Worm (Caenorhabditis elegans) whole organism, midembryonic: Measurements from ENCODE around the gene F07C4.6.

Experiments
- flt-1 ChIP-seq: fragments of 200-800 bp; sonication (Bioruptor generic); IDR thresholded peaks from 2 replicates; pipeline ENCODE4 v1.3.6; 2022; ENCODE audit warnings: missing genetic modification characterization, missing compliant biosample characterization
- tab-1 ChIP-seq: fragments of 200-800 bp; sonication (Bioruptor generic); IDR thresholded peaks from 2 replicates; pipeline ENCODE4 v1.3.6; 2022; ENCODE audit warnings: missing genetic modification characterization, missing compliant biosample characterization

- TF ChIP-seq flt-1: no peak
- TF ChIP-seq tab-1 (GFP tag; lab: Robert Waterston, UW): no peak
Measured at ce11 chrV:7634657-7635056, 8.0 kb downstream of the F07C4.6 start, which contains the start of gene srd-31.
